Fruit fly (Drosophila melanogaster) whole organism, embryonic: Measurements from ENCODE around the gene Mtp.

ENCODE experiments used
- Abd-B ChIP-seq: fragments of 200-800 bp; sonication (Bioruptor generic); optimal IDR thresholded peaks from 2 replicates; lab custom pipeline; 2018; ENCODE audit warnings: missing biosample characterization, mild to moderate bottlenecking, missing genetic modification characterization, moderate library complexity
- BtbVII ChIP-seq: fragments of 200-800 bp; sonication (Bioruptor generic); optimal IDR thresholded peaks from 3 replicates; lab custom pipeline; 2017; ENCODE audit warnings: missing biosample characterization, mild to moderate bottlenecking, missing genetic modification characterization
- Bteb2 ChIP-seq: fragments of 200-800 bp; sonication (Bioruptor generic); optimal IDR thresholded peaks from 2 replicates; lab custom pipeline; 2016; ENCODE audit warnings: missing biosample characterization, missing genetic modification characterization
- CG10565 ChIP-seq: fragments of 200-800 bp; sonication (Bioruptor generic); optimal IDR thresholded peaks from 3 replicates; lab custom pipeline; 2016; ENCODE audit warnings: missing biosample characterization, mild to moderate bottlenecking, missing genetic modification characterization
- CG11247 ChIP-seq: fragments of 200-800 bp; sonication (Bioruptor generic); IDR thresholded peaks from 2 replicates; pipeline ENCODE4 v1.3.6; 2022; ENCODE audit warnings: missing biosample characterization, missing genetic modification characterization
- CG11560 ChIP-seq: fragments of 200-800 bp; sonication (Bioruptor generic); IDR thresholded peaks from 3 replicates; pipeline ENCODE4 v1.3.6; 2022; ENCODE audit warnings: missing biosample characterization, missing genetic modification characterization
- CG12071 ChIP-seq: fragments of 200-800 bp; sonication (Bioruptor generic); optimal IDR thresholded peaks from 3 replicates; lab custom pipeline; 2018; ENCODE audit warnings: missing biosample characterization, mild to moderate bottlenecking, missing genetic modification characterization
- CG12236 ChIP-seq: fragments of 200-800 bp; sonication (Bioruptor generic); optimal IDR thresholded peaks from 2 replicates; lab custom pipeline; 2016; ENCODE audit warnings: missing biosample characterization, missing genetic modification characterization
- CG1233 ChIP-seq: fragments of 200-800 bp; sonication (Bioruptor generic); optimal IDR thresholded peaks from 4 replicates; lab custom pipeline; 2018; ENCODE audit warnings: missing biosample characterization, mild to moderate bottlenecking, missing genetic modification characterization
- CG13296 ChIP-seq: fragments of 200-800 bp; sonication (Bioruptor generic); optimal IDR thresholded peaks from 3 replicates; lab custom pipeline; 2018; ENCODE audit warnings: missing biosample characterization, mild to moderate bottlenecking, missing genetic modification characterization
- CG13424 ChIP-seq: fragments of 200-800 bp; sonication (Bioruptor generic); optimal IDR thresholded peaks from 2 replicates; lab custom pipeline; 2019; ENCODE audit warnings: missing biosample characterization, mild to moderate bottlenecking, missing genetic modification characterization, moderate library complexity
- CG14050 ChIP-seq: fragments of 200-800 bp; sonication (Bioruptor generic); IDR thresholded peaks from 3 replicates; pipeline ENCODE4 v1.3.6; 2022; ENCODE audit warnings: missing biosample characterization, missing genetic modification characterization
- CG16779 ChIP-seq: fragments of 200-800 bp; sonication (Bioruptor generic); IDR thresholded peaks from 2 replicates; pipeline ENCODE4 v1.3.6; 2022; ENCODE audit warnings: missing biosample characterization, missing genetic modification characterization
- CG16815 ChIP-seq: fragments of 200-800 bp; sonication (Bioruptor generic); optimal IDR thresholded peaks from 3 replicates; lab custom pipeline; 2017; ENCODE audit warnings: missing biosample characterization, mild to moderate bottlenecking, missing genetic modification characterization
- CG17829 ChIP-seq: fragments of 200-800 bp; optimal IDR thresholded peaks from 2 replicates; lab custom pipeline; 2019; ENCODE audit warnings: missing biosample characterization, mild to moderate bottlenecking, missing genetic modification characterization, moderate library complexity
- CG17912 ChIP-seq: fragments of 200-800 bp; sonication (Bioruptor generic); optimal IDR thresholded peaks from 2 replicates; lab custom pipeline; 2018; ENCODE audit warnings: missing biosample characterization, mild to moderate bottlenecking, missing genetic modification characterization
- CG18262 ChIP-seq: fragments of 200-800 bp; optimal IDR thresholded peaks from 3 replicates; lab custom pipeline; 2019; ENCODE audit warnings: missing biosample characterization, mild to moderate bottlenecking, missing genetic modification characterization, moderate library complexity
- CG3163 ChIP-seq: fragments of 200-800 bp; sonication (Bioruptor generic); optimal IDR thresholded peaks from 3 replicates; lab custom pipeline; 2016; ENCODE audit warnings: missing biosample characterization, missing genetic modification characterization
- CG42726 ChIP-seq: fragments of 200-800 bp; sonication (Bioruptor generic); IDR thresholded peaks from 2 replicates; pipeline ENCODE4 v1.3.6; 2022; ENCODE audit warnings: missing biosample characterization, missing genetic modification characterization; ENCODE audit not compliant: partially characterized antibody
- CG4328 ChIP-seq: fragments of 200-800 bp; sonication (Bioruptor generic); optimal IDR thresholded peaks from 3 replicates; lab custom pipeline; 2017; ENCODE audit warnings: missing biosample characterization, missing genetic modification reagents, missing genetic modification characterization
- CG4820 ChIP-seq: fragments of 200-800 bp; sonication (Bioruptor generic); optimal IDR thresholded peaks from 3 replicates; lab custom pipeline; 2016; ENCODE audit warnings: missing biosample characterization, missing genetic modification characterization
- CG7987 ChIP-seq: fragments of 200-800 bp; sonication (Bioruptor generic); optimal IDR thresholded peaks from 2 replicates; lab custom pipeline; 2018; ENCODE audit warnings: missing biosample characterization, mild to moderate bottlenecking, missing genetic modification characterization, moderate library complexity
- Dip2 ChIP-seq: fragments of 200-800 bp; sonication (Bioruptor generic); IDR thresholded peaks from 2 replicates; pipeline ENCODE4 v1.3.6; 2022; ENCODE audit warnings: missing biosample characterization, missing genetic modification characterization
- ERR ChIP-seq: fragments of 200-800 bp; sonication (Bioruptor generic); optimal IDR thresholded peaks from 2 replicates; lab custom pipeline; 2016; ENCODE audit warnings: missing biosample characterization, missing genetic modification characterization
- Eip74EF ChIP-seq, 2 experiments: fragments of 200-800 bp in 1 of 2; fragments of >200 bp in 1 of 2; sonication (Bioruptor generic) in 1 of 2; optimal IDR thresholded peaks; 2 replicates each; lab custom pipeline; 2017 to 2019; ENCODE audit warnings: missing biosample characterization in 2 of 2, missing genetic modification characterization in 2 of 2, mild to moderate bottlenecking in 1 of 2, moderate library complexity in 1 of 2
- Fer1 ChIP-seq: fragments of 200-800 bp; sonication (Bioruptor generic); optimal IDR thresholded peaks from 2 replicates; lab custom pipeline; 2017; ENCODE audit warnings: missing biosample characterization, mild to moderate bottlenecking, missing genetic modification characterization
- Fer2 ChIP-seq: fragments of 200-800 bp; sonication (Bioruptor generic); optimal IDR thresholded peaks from 2 replicates; lab custom pipeline; 2018; ENCODE audit warnings: missing biosample characterization, mild to moderate bottlenecking, missing genetic modification characterization, moderate library complexity
- H15 ChIP-seq: fragments of 200-800 bp; sonication (Bioruptor generic); IDR thresholded peaks from 3 replicates; pipeline ENCODE4 v1.3.6; 2022; ENCODE audit warnings: missing biosample characterization, missing genetic modification characterization
- HLH3B ChIP-seq: fragments of 200-800 bp; sonication (Bioruptor generic); IDR thresholded peaks from 2 replicates; pipeline ENCODE4 v1.3.6; 2022; ENCODE audit warnings: missing biosample characterization, missing genetic modification characterization
- Hr3 ChIP-seq: fragments of 200-800 bp; sonication (Bioruptor generic); optimal IDR thresholded peaks from 3 replicates; lab custom pipeline; 2016; ENCODE audit warnings: missing biosample characterization, missing genetic modification characterization
- Myb ChIP-seq: fragments of 200-800 bp; sonication (Bioruptor generic); optimal IDR thresholded peaks from 2 replicates; lab custom pipeline; 2016; ENCODE audit warnings: missing biosample characterization, missing genetic modification characterization
- Oli ChIP-seq: fragments of 200-800 bp; sonication (Bioruptor generic); optimal IDR thresholded peaks from 2 replicates; lab custom pipeline; 2018; ENCODE audit warnings: missing biosample characterization, mild to moderate bottlenecking, missing genetic modification characterization, moderate library complexity
- Opbp ChIP-seq: fragments of 200-800 bp; sonication (Bioruptor generic); IDR thresholded peaks from 3 replicates; pipeline ENCODE4 v1.3.6; 2022; ENCODE audit warnings: missing biosample characterization, missing genetic modification characterization; ENCODE audit not compliant: partially characterized antibody
- Ptx1 ChIP-seq: fragments of 200-800 bp; sonication (Bioruptor generic); IDR thresholded peaks from 2 replicates; pipeline ENCODE4 v1.3.6; 2022; ENCODE audit warnings: missing biosample characterization, missing genetic modification characterization
- Six4 ChIP-seq: fragments of 200-800 bp; sonication (Bioruptor generic); optimal IDR thresholded peaks from 2 replicates; lab custom pipeline; 2016; ENCODE audit warnings: missing biosample characterization, missing genetic modification characterization
- ab ChIP-seq: fragments of 200-800 bp; sonication (Bioruptor generic); optimal IDR thresholded peaks from 2 replicates; lab custom pipeline; 2016; ENCODE audit warnings: missing biosample characterization, missing genetic modification characterization
- cato ChIP-seq: fragments of 200-800 bp; sonication (Bioruptor generic); optimal IDR thresholded peaks from 2 replicates; lab custom pipeline; 2016; ENCODE audit warnings: missing biosample characterization, missing genetic modification characterization, borderline replicate concordance
- da ChIP-seq: fragments of 200-800 bp; sonication (Bioruptor generic); optimal IDR thresholded peaks from 2 replicates; lab custom pipeline; 2016; ENCODE audit warnings: missing biosample characterization, missing genetic modification characterization
- disco-r ChIP-seq: fragments of 200-800 bp; sonication (Bioruptor generic); optimal IDR thresholded peaks from 2 replicates; lab custom pipeline; 2016; ENCODE audit warnings: missing biosample characterization, missing genetic modification characterization
- dm ChIP-seq: fragments of 200-800 bp; sonication (Bioruptor generic); optimal IDR thresholded peaks from 3 replicates; lab custom pipeline; 2016; ENCODE audit warnings: missing biosample characterization, missing genetic modification characterization
- dysf ChIP-seq: fragments of 200-800 bp; sonication (Bioruptor generic); IDR thresholded peaks from 3 replicates; pipeline ENCODE4 v1.3.6; 2022; ENCODE audit warnings: missing biosample characterization, missing genetic modification characterization
- klu ChIP-seq: fragments of 200-800 bp; sonication (Bioruptor generic); IDR thresholded peaks from 2 replicates; pipeline ENCODE4 v1.3.6; 2022; ENCODE audit warnings: missing biosample characterization, missing genetic modification characterization
- kni ChIP-seq: fragments of 200-800 bp; sonication (Bioruptor generic); optimal IDR thresholded peaks from 3 replicates; lab custom pipeline; 2017; ENCODE audit warnings: mild to moderate bottlenecking, missing biosample characterization, missing genetic modification reagents, missing genetic modification characterization
- org-1 ChIP-seq: fragments of 200-800 bp; sonication (Bioruptor generic); optimal IDR thresholded peaks from 2 replicates; lab custom pipeline; 2017; ENCODE audit warnings: missing biosample characterization, missing genetic modification characterization
- salm ChIP-seq: fragments of 200-800 bp; sonication (Bioruptor generic); optimal IDR thresholded peaks from 2 replicates; lab custom pipeline; 2018; ENCODE audit warnings: missing biosample characterization, mild to moderate bottlenecking, missing genetic modification characterization
- sc ChIP-seq, 3 experiments: fragments of >200 bp in 2 of 3; fragments of 200-800 bp in 1 of 3; sonication (Bioruptor generic) in 1 of 3; optimal IDR thresholded peaks; 2 replicates in 2 of 3; 3 replicates in 1 of 3; lab custom pipeline; 2017; ENCODE audit warnings: mild to moderate bottlenecking in 1 of 3, missing biosample characterization in 1 of 3, missing genetic modification characterization in 1 of 3, missing genetic modification reagents in 1 of 3
- slp2 ChIP-seq: fragments of 200-800 bp; sonication (Bioruptor generic); optimal IDR thresholded peaks from 2 replicates; lab custom pipeline; 2016; ENCODE audit warnings: missing biosample characterization, missing genetic modification characterization
- tgo ChIP-seq: fragments of 200-800 bp; sonication (Bioruptor generic); IDR thresholded peaks from 3 replicates; pipeline ENCODE4 v1.3.6; 2022; ENCODE audit warnings: missing biosample characterization, missing genetic modification characterization
- zen ChIP-seq: fragments of 200-800 bp; sonication (Bioruptor generic); optimal IDR thresholded peaks from 3 replicates; lab custom pipeline; 2018; ENCODE audit warnings: missing biosample characterization, mild to moderate bottlenecking, missing genetic modification characterization, moderate library complexity

Gene Mtp

DNA sequence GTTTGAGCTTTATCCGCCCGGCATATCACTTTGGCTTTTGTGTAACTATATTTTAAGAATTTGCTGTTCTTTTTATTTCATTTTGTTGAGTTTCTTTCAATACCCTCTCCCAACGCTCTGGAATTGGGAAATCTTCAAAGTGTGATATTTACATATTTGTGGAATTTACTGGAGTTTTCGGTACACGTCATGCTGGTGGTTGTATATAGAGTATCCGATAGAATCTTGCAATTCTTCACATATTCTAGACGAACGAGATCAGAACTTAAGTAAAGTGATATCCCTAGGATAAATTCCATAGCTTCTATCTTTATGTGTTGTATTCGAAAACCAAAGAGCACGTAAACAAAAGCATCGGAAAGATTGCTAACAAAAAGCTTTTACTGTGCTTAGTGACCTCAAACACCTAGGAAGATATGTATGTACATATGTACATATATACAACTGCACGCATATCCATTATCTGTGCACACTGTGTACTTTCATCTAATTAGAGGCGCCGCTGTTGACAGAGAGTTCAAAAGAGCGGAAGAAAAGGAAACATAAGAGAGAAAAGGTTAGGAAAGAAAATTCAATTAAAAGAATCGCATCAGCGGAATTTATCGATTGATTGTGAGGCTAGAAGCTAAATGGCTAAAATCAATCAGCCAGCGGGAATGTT lies 25.9 kb downstream of the Mtp start (continued):
- TF ChIP-seq CG13296 (GFP tag; lab: Kevin White, UChicago) (peak; percentile 62), tgo (GFP tag; lab: Robert Waterston, UW) (no peak), CG3163 (GFP tag; lab: Kevin White, UChicago) (no peak), Fer1 (peak; percentile 46), klu (GFP tag; lab: Robert Waterston, UW) (no peak), CG18262 (tag; lab: Kevin White, UChicago) (peak; percentile 35), CG12236 (GFP tag; lab: Kevin White, UChicago) (peak; percentile 40), CG13424 (tag; lab: Kevin White, UChicago) (peak; percentile 62), CG10565 (no peak), Eip74EF (GFP tag; optimal IDR thresholded peaks at IDR 0.05; lab: Kevin White, UChicago) (peak in 1 of 2 experiments; percentile 42), CG7987 (GFP tag; lab: Kevin White, UChicago) (peak; percentile 87), salm (tag; lab: Kevin White, UChicago) (peak; percentile 13), HLH3B (GFP tag; lab: Robert Waterston, UW) (peak; percentile 39; the same call in 1 of the 2 replicates), Ptx1 (no peak), CG12071 (GFP tag; lab: Kevin White, UChicago) (peak; percentile 84), CG17912 (GFP tag; lab: Kevin White, UChicago) (peak; percentile 93), dm (GFP tag; lab: Kevin White, UChicago) (no peak), slp2 (GFP tag; lab: Kevin White, UChicago) (no peak), CG16779 (no peak), CG16815 (GFP tag; lab: Kevin White, UChicago) (no peak), CG17829 (tag; lab: Kevin White, UChicago) (peak; percentile 4), Oli (no peak), org-1 (GFP tag; lab: Kevin White, UChicago) (no peak), CG1233 (peak; percentile 78), Bteb2 (GFP tag; lab: Kevin White, UChicago) (no peak), BtbVII (GFP tag; lab: Kevin White, UChicago) (peak; percentile 37), Abd-B (GFP tag; lab: Kevin White, UChicago) (no peak), CG11560 (tag; lab: Robert Waterston, UW) (no peak), cato (GFP tag; lab: Kevin White, UChicago) (no peak), CG4328 (GFP tag; lab: Kevin White, UChicago) (peak; percentile 61), Opbp (GFP tag; lab: Robert Waterston, UW) (no peak), disco-r (GFP tag; lab: Kevin White, UChicago) (no peak), da (no peak), CG42726 (GFP tag; lab: Robert Waterston, UW) (no peak), Hr3 (GFP tag; lab: Kevin White, UChicago) (no peak), CG4820 (GFP tag; lab: Kevin White, UChicago) (no peak), Fer2 (peak; percentile 18), dysf (GFP tag; lab: Robert Waterston, UW) (no peak), sc (optimal IDR thresholded peaks at IDR 0.05; lab: Kevin White, UChicago) (no peak), sc (GFP tag; optimal IDR thresholded peaks at IDR 0.05; lab: Kevin White, UChicago) (peak; percentile 52), ERR (GFP tag; lab: Kevin White, UChicago) (no peak), Six4 (GFP tag; lab: Kevin White, UChicago) (peak; percentile 21), CG14050 (no peak; the same call in 2 of the 3 replicates), Myb (GFP tag; lab: Kevin White, UChicago) (no peak), zen (tag; lab: Kevin White, UChicago) (no peak), kni (peak; percentile 85), H15 (GFP tag; lab: Robert Waterston, UW) (no peak), ab (GFP tag; lab: Kevin White, UChicago) (no peak), CG11247 (GFP tag; lab: Robert Waterston, UW) (no peak), Dip2 (GFP tag; lab: Robert Waterston, UW) (no peak)
